Fruit fly (Drosophila melanogaster): ENCODE measurements around the gene CG31517.

Gene CG31517

DNA sequence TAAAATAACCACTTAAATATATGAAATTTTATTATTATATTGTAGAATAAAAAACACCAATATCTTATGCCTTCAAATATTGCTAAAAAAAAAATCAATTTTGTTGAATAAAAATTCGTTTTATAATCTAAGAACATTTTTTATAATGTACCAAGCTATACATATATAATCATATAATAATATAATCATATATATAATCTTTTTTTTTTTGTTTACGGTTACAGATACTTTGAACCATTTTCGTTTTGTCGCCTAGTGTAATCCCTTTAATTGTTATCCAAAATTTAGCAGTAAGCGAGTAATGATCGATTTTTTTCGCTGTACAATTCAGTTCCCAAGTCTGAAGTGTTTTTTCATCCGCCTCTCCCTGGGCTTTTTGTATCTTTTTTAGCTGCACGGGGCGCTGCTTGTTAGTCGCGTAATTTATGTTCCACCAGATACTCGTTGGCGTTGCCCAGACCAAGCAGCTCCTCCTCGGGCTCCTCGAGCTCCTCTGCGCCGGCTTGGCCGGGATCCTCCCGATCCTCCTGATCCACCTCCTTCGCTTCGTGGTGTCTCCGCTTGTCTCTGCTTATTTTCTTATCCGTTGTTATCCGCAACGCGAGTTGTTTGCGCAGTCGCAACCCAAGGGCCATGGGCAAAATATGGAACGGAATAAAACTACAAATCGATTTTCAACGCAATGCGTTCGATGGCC is 8.7 kb upstream of the CG31517 start (continued):
- no peak for TF ChIP-seq CG32006 (GFP tag; optimal IDR thresholded peaks at IDR 0.05)
- no peak for TF ChIP-seq Sox102F (GFP tag; optimal IDR thresholded peaks at IDR 0.05)
- no peak for TF ChIP-seq net (GFP tag; optimal IDR thresholded peaks at IDR 0.05)
- TF ChIP-seq CG6163 (GFP tag; IDR thresholded peaks at IDR 0.05): peak; percentile 54; the same call in 2 of the 3 replicates
- TF ChIP-seq CG3919 (GFP tag; optimal IDR thresholded peaks at IDR 0.05): peak; percentile 14
- TF ChIP-seq CG7368 (GFP tag; optimal IDR thresholded peaks at IDR 0.05): no peak
- no peak for TF ChIP-seq Met (GFP tag; optimal IDR thresholded peaks at IDR 0.05)
- TF ChIP-seq vri (GFP tag; optimal IDR thresholded peaks at IDR 0.05): peak; percentile 1

DNA sequence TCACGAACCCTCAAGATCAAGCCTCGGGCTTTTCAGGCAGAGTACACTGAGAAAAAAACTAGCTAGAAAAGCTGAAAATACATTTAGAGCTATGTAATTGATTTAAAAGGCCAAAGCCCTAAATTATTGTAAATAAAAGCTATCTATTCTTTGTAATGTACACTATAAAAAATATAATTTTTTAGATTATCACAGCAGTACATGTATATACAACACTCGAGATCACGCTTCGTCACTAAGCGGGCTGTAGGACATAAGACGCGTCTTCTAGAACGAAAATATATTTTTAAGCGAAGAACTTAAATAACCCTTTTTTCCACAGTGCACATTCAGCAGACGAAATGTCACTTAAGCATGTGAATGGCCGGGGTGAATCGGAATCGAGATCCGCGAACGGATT is 6.8 kb upstream of the CG31517 start:
- TF ChIP-seq CG8119 (GFP tag; IDR thresholded peaks at IDR 0.05): no peak
- peak; percentile 59 for TF ChIP-seq CG8632 (GFP tag; optimal IDR thresholded peaks at IDR 0.05)
- TF ChIP-seq eg (GFP tag; IDR thresholded peaks at IDR 0.05): no peak
- TF ChIP-seq achi (GFP tag; optimal IDR thresholded peaks at IDR 0.05): peak; percentile 53
- no peak for TF ChIP-seq Eip93F (GFP tag; optimal IDR thresholded peaks at IDR 0.05)
- TF ChIP-seq CG16779 (tag; optimal IDR thresholded peaks at IDR 0.05): no peak
- no peak for TF ChIP-seq CG6854 (GFP tag; optimal IDR thresholded peaks at IDR 0.05)
- peak; percentile 36 for TF ChIP-seq Ets21C (GFP tag; optimal IDR thresholded peaks at IDR 0.05)
- TF ChIP-seq CG10669 (GFP tag; optimal IDR thresholded peaks at IDR 0.05): peak; percentile 55
- TF ChIP-seq CG11902 (GFP tag; optimal IDR thresholded peaks at IDR 0.05): peak; percentile 29
- no peak for TF ChIP-seq CG11294 (GFP tag; IDR thresholded peaks at IDR 0.05)
- TF ChIP-seq CG6808 (GFP tag; optimal IDR thresholded peaks at IDR 0.05): peak; percentile 66
- TF ChIP-seq topi (GFP tag; optimal IDR thresholded peaks at IDR 0.05): peak; percentile 75
- TF ChIP-seq CG8319 (GFP tag; optimal IDR thresholded peaks at IDR 0.05): no peak
- peak; percentile 62 for TF ChIP-seq OdsH (GFP tag; optimal IDR thresholded peaks at IDR 0.05)
- peak; percentile 63 for TF ChIP-seq CG3919 (GFP tag; optimal IDR thresholded peaks at IDR 0.05)
- peak; percentile 65 for TF ChIP-seq CG3032 (tag; optimal IDR thresholded peaks at IDR 0.05)
- TF ChIP-seq Hr39 (GFP tag; optimal IDR thresholded peaks at IDR 0.05): peak; percentile 60
- peak; percentile 63 for TF ChIP-seq Ets96B (tag; optimal IDR thresholded peaks at IDR 0.05)
- TF ChIP-seq cyc (GFP tag; optimal IDR thresholded peaks at IDR 0.05): peak; percentile 63
- TF ChIP-seq CG6276 (GFP tag; optimal IDR thresholded peaks at IDR 0.05): no peak
- peak; percentile 67 for TF ChIP-seq lz (GFP tag; optimal IDR thresholded peaks at IDR 0.05)
- TF ChIP-seq dac (GFP tag; optimal IDR thresholded peaks at IDR 0.05): no peak
- TF ChIP-seq Lpt (GFP tag; optimal IDR thresholded peaks at IDR 0.05): no peak
- no peak for TF ChIP-seq CG7368 (GFP tag; optimal IDR thresholded peaks at IDR 0.05)
- peak; percentile 89 for TF ChIP-seq svp (GFP tag)
- TF ChIP-seq Smox (GFP tag; optimal IDR thresholded peaks at IDR 0.05): peak; percentile 70
- peak; percentile 57 for TF ChIP-seq fd59A (GFP tag; optimal IDR thresholded peaks at IDR 0.05)
- TF ChIP-seq CG34406 (GFP tag; optimal IDR thresholded peaks at IDR 0.05): peak; percentile 43
- peak; percentile 19 for TF ChIP-seq CG1621 (tag; optimal IDR thresholded peaks at IDR 0.05)
- peak; percentile 80 for TF ChIP-seq esn (GFP tag; optimal IDR thresholded peaks at IDR 0.05)
- no peak for TF ChIP-seq salr (GFP tag; optimal IDR thresholded peaks at IDR 0.05)
- peak; percentile 19 for TF ChIP-seq Blimp-1 (GFP tag; optimal IDR thresholded peaks at IDR 0.05)
- TF ChIP-seq dsx (GFP tag; optimal IDR thresholded peaks at IDR 0.05; ENCODE audit: poor library complexity, severe bottlenecking): peak; percentile 41
- TF ChIP-seq fd85E (GFP tag; optimal IDR thresholded peaks at IDR 0.05): no peak
- peak; percentile 37 for TF ChIP-seq pdm3 (GFP tag; optimal IDR thresholded peaks at IDR 0.05)
- no peak for TF ChIP-seq Hr4 (GFP tag; optimal IDR thresholded peaks at IDR 0.05)
- TF ChIP-seq CG32006 (GFP tag; optimal IDR thresholded peaks at IDR 0.05): no peak
- TF ChIP-seq Eip78C (GFP tag): peak; percentile 89
- peak; percentile 67 for TF ChIP-seq Met (GFP tag; optimal IDR thresholded peaks at IDR 0.05)
- TF ChIP-seq Sox102F (GFP tag; optimal IDR thresholded peaks at IDR 0.05): peak; percentile 77
- no peak for TF ChIP-seq fkh (GFP tag; optimal IDR thresholded peaks at IDR 0.05)
- no peak for TF ChIP-seq Gug (GFP tag; IDR thresholded peaks at IDR 0.05)
- TF ChIP-seq CG10631 (GFP tag; optimal IDR thresholded peaks at IDR 0.05): peak; percentile 47
- peak; percentile 31 for TF ChIP-seq vri (GFP tag; optimal IDR thresholded peaks at IDR 0.05)
- TF ChIP-seq ss (GFP tag; optimal IDR thresholded peaks at IDR 0.05): peak; percentile 10 to 62

Data from whole organism, prepupa.